3 fruit fly cellular contexts compared by ENCODE assay signal in genomic region chr3R:12290466-12291237, dm6.
A peak's percentile ranks its signal among the peaks of the same experiment; 100 is the strongest.
TF ChIP-seq lines count a peak whose summit lies in the region.

No protein-coding gene starts in this region.

- TF ChIP-seq CTCF in whole organism, embryonic (GFP tag; optimal IDR thresholded peaks at IDR 0.05; lab: Kevin White, UChicago), result no peak

TF ChIP-seq in whole organism, embryonic, 481 proteins besides CTCF, POLR2A, EP300 and RAD21:
- TF ChIP-seq Fer3 (tag; optimal IDR thresholded peaks at IDR 0.05; lab: Kevin White, UChicago) (no peak), CG8281 (tag; optimal IDR thresholded peaks at IDR 0.05; lab: Kevin White, UChicago) (peak; percentile 97)

TF ChIP-seq in whole organism, prepupa, 60 proteins besides CTCF, POLR2A, EP300 and RAD21:
- no peak for TF ChIP-seq Hr38 (GFP tag; optimal IDR thresholded peaks at IDR 0.05; lab: Kevin White, UChicago)
- peak; percentile 58 for TF ChIP-seq svp (GFP tag; lab: Kevin White, UChicago)
- peak; percentile 43 for TF ChIP-seq fkh (GFP tag; optimal IDR thresholded peaks at IDR 0.05; lab: Kevin White, UChicago)
- no peak for TF ChIP-seq Ets21C (GFP tag; optimal IDR thresholded peaks at IDR 0.05; lab: Kevin White, UChicago)
- no peak for TF ChIP-seq CG8632 (GFP tag; optimal IDR thresholded peaks at IDR 0.05; lab: Kevin White, UChicago)
- TF ChIP-seq pdm3 (GFP tag; optimal IDR thresholded peaks at IDR 0.05; lab: Kevin White, UChicago), result no peak
- no peak for TF ChIP-seq CG11902 (GFP tag; optimal IDR thresholded peaks at IDR 0.05; lab: Kevin White, UChicago)

TF ChIP-seq in whole organism, pupa, 21 proteins besides CTCF, POLR2A, EP300 and RAD21:
- peak; percentile 54 for TF ChIP-seq CG32121 (GFP tag; IDR thresholded peaks at IDR 0.05; lab: Robert Waterston, UW)
- TF ChIP-seq fd96Ca (GFP tag; IDR thresholded peaks at IDR 0.05; lab: Robert Waterston, UW), result no peak
